Worm (Caenorhabditis elegans) whole organism, L2 larva: ENCODE data around the gene D1044.4.

Experiments used
- R02D3.7 ChIP-seq: fragments of 150-350 bp; optimal IDR thresholded peaks from 2 replicates; lab custom pipeline; 2014; ENCODE audit warnings: missing biosample characterization, missing genetic modification characterization
- ama-1 ChIP-seq: fragments of 150-350 bp; optimal IDR thresholded peaks from 2 replicates; lab custom pipeline; 2018; ENCODE audit warnings: inconsistent platforms
- egl-27 ChIP-seq: sonication (generic microtip); optimal IDR thresholded peaks from 3 replicates; lab custom pipeline; 2017; ENCODE audit warnings: missing biosample characterization, missing genetic modification reagents, missing genetic modification characterization
- mab-5 ChIP-seq: fragments of 150-350 bp; optimal IDR thresholded peaks from 2 replicates; lab custom pipeline; 2014; ENCODE audit warnings: missing biosample characterization, missing genetic modification characterization
- nhr-237 ChIP-seq: fragments of 150-350 bp; optimal IDR thresholded peaks from 2 replicates; lab custom pipeline; 2014; ENCODE audit warnings: missing biosample characterization, missing genetic modification characterization
- skn-1 ChIP-seq: sonication (generic microtip); optimal IDR thresholded peaks from 2 replicates; lab custom pipeline; 2017; ENCODE audit warnings: missing biosample characterization, missing genetic modification characterization
- snpc-4 ChIP-seq: fragments of 150-350 bp; optimal IDR thresholded peaks from 2 replicates; lab custom pipeline; 2014; ENCODE audit warnings: missing biosample characterization, missing genetic modification characterization
- unc-55 ChIP-seq: fragments of 150-350 bp; sonication (generic microtip); optimal IDR thresholded peaks from 3 replicates; lab custom pipeline; 2014; ENCODE audit warnings: missing biosample characterization, missing genetic modification reagents, missing genetic modification characterization

ce11 chrIII:5521930-5522329, at the start of gene D1044.4:
- no peak for TF ChIP-seq unc-55 (GFP tag; lab: Kevin White, UChicago)
- no peak for TF ChIP-seq nhr-237
- TF ChIP-seq ama-1 (lab: Kevin White, UChicago), result no peak
- no peak for TF ChIP-seq skn-1
- no peak for TF ChIP-seq R02D3.7 (tag; lab: Kevin White, UChicago)
- no peak for TF ChIP-seq snpc-4 (tag; lab: Kevin White, UChicago)
- TF ChIP-seq egl-27, result no peak
- no peak for TF ChIP-seq mab-5 (tag; lab: Kevin White, UChicago)
